Worm (Caenorhabditis elegans): ENCODE data around the gene F40F12.3.

DNA sequence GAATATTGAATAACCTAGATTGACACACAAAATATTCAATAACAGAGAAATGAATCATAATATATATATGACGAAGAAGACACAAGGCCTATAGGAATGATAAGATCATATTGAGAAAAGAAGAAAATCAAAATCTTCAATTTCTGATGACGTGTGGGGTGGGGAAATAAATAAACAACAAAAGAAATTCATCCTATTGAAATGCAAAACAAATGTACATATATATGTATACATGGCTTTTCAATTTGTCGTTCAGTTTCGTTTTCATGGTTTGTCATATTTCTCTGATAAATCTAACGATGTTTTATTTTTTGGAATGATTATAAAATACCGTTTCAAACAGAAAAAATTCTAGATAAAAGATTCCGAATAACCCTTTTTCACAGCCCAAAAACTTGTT is 6.0 kb upstream of the F40F12.3 start, which contains the start of gene ttr-3:
- TF ChIP-seq nhr-237 (tag; optimal IDR thresholded peaks at IDR 0.05), result no peak
- TF ChIP-seq snpc-4 (tag; optimal IDR thresholded peaks at IDR 0.05), result no peak
- no peak for TF ChIP-seq ztf-4 (tag; optimal IDR thresholded peaks at IDR 0.05)
- no peak for TF ChIP-seq skn-1 (tag; optimal IDR thresholded peaks at IDR 0.05)
- TF ChIP-seq ZK546.5 (tag; optimal IDR thresholded peaks at IDR 0.05), result no peak
- no peak for TF ChIP-seq nhr-67 (tag; optimal IDR thresholded peaks at IDR 0.05)
- no peak for TF ChIP-seq mdl-1 (tag; optimal IDR thresholded peaks at IDR 0.05)
- TF ChIP-seq nhr-76 (tag; optimal IDR thresholded peaks at IDR 0.05), result no peak
- no peak for TF ChIP-seq pqm-1 (tag; optimal IDR thresholded peaks at IDR 0.05)
- no peak for TF ChIP-seq jun-1 (tag; optimal IDR thresholded peaks at IDR 0.05)
- TF ChIP-seq lin-15B (tag; optimal IDR thresholded peaks at IDR 0.05), result no peak
- TF ChIP-seq zag-1 (tag; optimal IDR thresholded peaks at IDR 0.05), result no peak
- TF ChIP-seq pha-4 (tag; optimal IDR thresholded peaks at IDR 0.05), result no peak
- no peak for TF ChIP-seq nhr-77 (tag; optimal IDR thresholded peaks at IDR 0.05)
